Worm (Caenorhabditis elegans) whole organism, young adult: Measurements from ENCODE around the gene sri-47.

Experiments used
- B0019.2 ChIP-seq: fragments of 200-800 bp; sonication (Bioruptor generic); conservative IDR thresholded peaks from 2 replicates; pipeline ENCODE4 v1.3.6; 2022; ENCODE audit warnings: missing genetic modification reagents, missing genetic modification characterization, missing compliant biosample characterization
- C17E4.6 ChIP-seq: fragments of 200-800 bp; sonication (Bioruptor generic); IDR thresholded peaks from 2 replicates; pipeline ENCODE4 v1.3.6; 2022; ENCODE audit warnings: missing genetic modification reagents, missing genetic modification characterization, missing compliant biosample characterization
- D2030.7 ChIP-seq: fragments of 200-800 bp; sonication (Bioruptor generic); IDR thresholded peaks from 2 replicates; pipeline ENCODE4 v1.3.6; 2022; ENCODE audit warnings: missing genetic modification reagents, missing genetic modification characterization, missing compliant biosample characterization
- K11D2.4 ChIP-seq: fragments of 200-800 bp; sonication (Bioruptor generic); IDR thresholded peaks from 2 replicates; pipeline ENCODE4 v1.3.6; 2022; ENCODE audit warnings: missing genetic modification reagents, missing genetic modification characterization, missing compliant biosample characterization
- atf-7 ChIP-seq: sonication (generic microtip); optimal IDR thresholded peaks from 2 replicates; lab custom pipeline; 2017; ENCODE audit warnings: mild to moderate bottlenecking, missing genetic modification characterization, missing compliant biosample characterization
- athp-1 ChIP-seq: sonication (generic microtip); optimal IDR thresholded peaks from 2 replicates; lab custom pipeline; 2017; ENCODE audit warnings: mild to moderate bottlenecking, missing genetic modification characterization, missing compliant biosample characterization
- attf-5 ChIP-seq: fragments of 200-800 bp; sonication (Bioruptor generic); optimal IDR thresholded peaks from 2 replicates; lab custom pipeline; 2018; ENCODE audit warnings: mild to moderate bottlenecking, missing genetic modification characterization, missing compliant biosample characterization
- cebp-1 ChIP-seq, 2 experiments: fragments of 200-800 bp in 1 of 2; sonication (Bioruptor generic) in 1 of 2; sonication (generic microtip) in 1 of 2; IDR thresholded peaks in 1 of 2; optimal IDR thresholded peaks in 1 of 2; 2 replicates each; pipeline versions ENCODE4 v1.3.6 to Lab custom; 2017 to 2022; ENCODE audit warnings: missing compliant biosample characterization in 2 of 2, missing genetic modification characterization in 2 of 2, mild to moderate bottlenecking in 1 of 2, missing genetic modification reagents in 1 of 2, moderate library complexity in 1 of 2
- dpff-1 ChIP-seq: sonication (generic microtip); optimal IDR thresholded peaks from 2 replicates; lab custom pipeline; 2017; ENCODE audit warnings: mild to moderate bottlenecking, missing genetic modification characterization, missing compliant biosample characterization
- gei-17 ChIP-seq: fragments of 200-800 bp; sonication (Bioruptor generic); optimal IDR thresholded peaks from 2 replicates; lab custom pipeline; 2018; ENCODE audit warnings: mild to moderate bottlenecking, missing genetic modification characterization, missing compliant biosample characterization
- hlh-26 ChIP-seq: fragments of 200-800 bp; sonication (Bioruptor generic); conservative IDR thresholded peaks from 2 replicates; pipeline ENCODE4 v1.3.6; 2022; ENCODE audit warnings: missing genetic modification reagents, missing genetic modification characterization, missing compliant biosample characterization
- hmg-1.2 ChIP-seq: fragments of 200-800 bp; sonication (Bioruptor generic); IDR thresholded peaks from 2 replicates; pipeline ENCODE4 v1.3.6; 2022; ENCODE audit warnings: missing genetic modification reagents, missing genetic modification characterization, missing compliant biosample characterization
- let-607 ChIP-seq, 2 experiments: fragments of 200-800 bp in 1 of 2; sonication (Bioruptor generic) in 1 of 2; sonication (generic microtip) in 1 of 2; optimal IDR thresholded peaks; 2 replicates each; lab custom pipeline; 2016 to 2018; ENCODE audit warnings: mild to moderate bottlenecking in 2 of 2, missing compliant biosample characterization in 2 of 2, missing genetic modification characterization in 2 of 2, moderate library complexity in 2 of 2, missing genotype in 1 of 2
- lin-40 ChIP-seq: sonication (generic microtip); optimal IDR thresholded peaks from 2 replicates; lab custom pipeline; 2016; ENCODE audit warnings: missing genetic modification characterization, mild to moderate bottlenecking, missing compliant biosample characterization, missing genotype, missing genetic modification reagents
- lin-54 ChIP-seq: fragments of 200-800 bp; sonication (Bioruptor generic); optimal IDR thresholded peaks from 2 replicates; lab custom pipeline; 2018; ENCODE audit warnings: mild to moderate bottlenecking, missing genetic modification characterization, missing compliant biosample characterization
- madf-3 ChIP-seq: fragments of 200-800 bp; sonication (Bioruptor generic); IDR thresholded peaks from 2 replicates; pipeline ENCODE4 v1.3.6; 2022; ENCODE audit warnings: missing genetic modification reagents, missing genetic modification characterization, missing compliant biosample characterization
- nfyb-1 ChIP-seq: fragments of 200-800 bp; sonication (Bioruptor generic); IDR thresholded peaks from 2 replicates; pipeline ENCODE4 v1.3.6; 2022; ENCODE audit warnings: missing genetic modification reagents, missing genetic modification characterization, missing compliant biosample characterization
- rec-8 ChIP-seq, 2 experiments: sonication (generic microtip); optimal IDR thresholded peaks; 2 replicates each; lab custom pipeline; 2016; ENCODE audit warnings: mild to moderate bottlenecking in 2 of 2, missing genetic modification characterization in 2 of 2, missing genetic modification reagents in 2 of 2, missing genotype in 2 of 2, missing biosample characterization in 1 of 2, missing compliant biosample characterization in 1 of 2, moderate library complexity in 1 of 2
- repo-1 ChIP-seq: sonication (generic microtip); optimal IDR thresholded peaks from 2 replicates; lab custom pipeline; 2017; ENCODE audit warnings: mild to moderate bottlenecking, missing genetic modification characterization, missing compliant biosample characterization
- sdz-38 ChIP-seq: sonication (generic microtip); optimal IDR thresholded peaks from 2 replicates; lab custom pipeline; 2016; ENCODE audit warnings: missing genotype, missing genetic modification characterization, missing compliant biosample characterization
- snpc-1.1 ChIP-seq: sonication (generic microtip); optimal IDR thresholded peaks from 2 replicates; lab custom pipeline; 2017; ENCODE audit warnings: missing genetic modification characterization, mild to moderate bottlenecking, missing compliant biosample characterization, antibody characterized with exemption, moderate library complexity, missing genotype, missing genetic modification reagents; ENCODE audit not compliant: insufficient read depth
- snpc-1.3 ChIP-seq: sonication (generic microtip); optimal IDR thresholded peaks from 2 replicates; lab custom pipeline; 2017; ENCODE audit warnings: missing genetic modification characterization, mild to moderate bottlenecking, missing compliant biosample characterization, antibody characterized with exemption, moderate library complexity, missing genotype, missing genetic modification reagents; ENCODE audit not compliant: insufficient read depth
- sptf-2 ChIP-seq: fragments of 200-800 bp; sonication (Bioruptor generic); optimal IDR thresholded peaks from 2 replicates; lab custom pipeline; 2018; ENCODE audit warnings: mild to moderate bottlenecking, missing genetic modification characterization, missing compliant biosample characterization
- tbp1 ChIP-seq: fragments of 200-800 bp; sonication (Bioruptor generic); optimal IDR thresholded peaks from 2 replicates; lab custom pipeline; 2018; ENCODE audit warnings: mild to moderate bottlenecking, missing genetic modification characterization, missing compliant biosample characterization

sri-47 gene

ce11 chrII:2705200-2705599 is 48.5 kb downstream of the sri-47 start, which contains the start of gene srh-128:
Gene srh-128, minus strand, starts transcription at chrII:2705300.
- TF ChIP-seq lin-40 (no peak), hlh-26 (GFP tag; lab: Robert Waterston, UW) (no peak), nfyb-1 (GFP tag; lab: Robert Waterston, UW) (no peak), cebp-1 (GFP tag; IDR thresholded peaks at IDR 0.05; lab: Robert Waterston, UW) (no peak), cebp-1 (tag; optimal IDR thresholded peaks at IDR 0.05; lab: Kevin White, UChicago) (no peak), rec-8 (tag; optimal IDR thresholded peaks at IDR 0.05; lab: Kevin White, UChicago) (no peak), K11D2.4 (GFP tag; lab: Robert Waterston, UW) (no peak), B0019.2 (GFP tag; lab: Robert Waterston, UW) (no peak), madf-3 (GFP tag; lab: Robert Waterston, UW) (no peak), snpc-1.3 (tag; lab: Kevin White, UChicago) (no peak), atf-7 (tag; lab: Kevin White, UChicago) (no peak), sdz-38 (tag; lab: Kevin White, UChicago) (no peak), sptf-2 (GFP tag; lab: Kevin White, UChicago) (no peak), athp-1 (tag; lab: Kevin White, UChicago) (no peak)
- TF ChIP-seq, all 124 proteins: peak for 0

- TF ChIP-seq hmg-1.2 (peak; percentile 59; the same call in 1 of the 2 replicates), dpff-1 (tag; lab: Kevin White, UChicago) (no peak), attf-5 (GFP tag; lab: Kevin White, UChicago) (peak; percentile 18), repo-1 (no peak), tbp1 (GFP tag; lab: Kevin White, UChicago) (no peak), C17E4.6 (GFP tag; lab: Robert Waterston, UW) (no peak), let-607 (tag; optimal IDR thresholded peaks at IDR 0.05; lab: Kevin White, UChicago) (no peak), gei-17 (no peak), D2030.7 (GFP tag; lab: Robert Waterston, UW) (no peak), lin-54 (GFP tag; lab: Kevin White, UChicago) (no peak), snpc-1.1 (tag; lab: Kevin White, UChicago) (no peak)
Observed at ce11 chrII:2707872-2708271, 51.2 kb downstream of the sri-47 start, which contains the start of gene Y47G7B.2. Gene Y47G7B.2, minus strand, starts transcription at chrII:2708014.
